Worm (Caenorhabditis elegans) whole organism, early embryonic: ENCODE results near the gene F47C12.13.

Source experiments
- B0310.2 ChIP-seq: sonication (generic microtip); optimal IDR thresholded peaks from 2 replicates; lab custom pipeline; 2016; ENCODE audit warnings: mild to moderate bottlenecking, missing genetic modification characterization, missing compliant biosample characterization
- F13C5.2 ChIP-seq: sonication (generic microtip); optimal IDR thresholded peaks from 2 replicates; lab custom pipeline; 2017; ENCODE audit warnings: mild to moderate bottlenecking, missing genetic modification characterization, inconsistent platforms, missing compliant biosample characterization
- aly-1 ChIP-seq: sonication (generic microtip); optimal IDR thresholded peaks from 2 replicates; lab custom pipeline; 2016; ENCODE audit warnings: missing genetic modification characterization, missing compliant biosample characterization
- ama-1 ChIP-seq: fragments of 150-350 bp; optimal IDR thresholded peaks from 2 replicates; lab custom pipeline; 2014
- ceh-13 ChIP-seq: fragments of 200-800 bp; sonication (Bioruptor generic); optimal IDR thresholded peaks from 2 replicates; lab custom pipeline; 2018; ENCODE audit warnings: mild to moderate bottlenecking, missing genetic modification characterization, missing compliant biosample characterization
- ceh-36 ChIP-seq: sonication (generic microtip); optimal IDR thresholded peaks from 2 replicates; lab custom pipeline; 2016; ENCODE audit warnings: missing genetic modification characterization, inconsistent platforms, missing compliant biosample characterization
- ets-7 ChIP-seq: sonication (generic microtip); optimal IDR thresholded peaks from 2 replicates; lab custom pipeline; 2016; ENCODE audit warnings: missing genotype, missing genetic modification characterization, missing compliant biosample characterization
- flt-1 ChIP-seq: fragments of 200-800 bp; sonication (Bioruptor generic); IDR thresholded peaks from 2 replicates; pipeline ENCODE4 v1.3.6; 2022; ENCODE audit warnings: missing genetic modification characterization, missing compliant biosample characterization
- hmbx-1 ChIP-seq: sonication (generic microtip); optimal IDR thresholded peaks from 2 replicates; lab custom pipeline; 2016; ENCODE audit warnings: mild to moderate bottlenecking, missing genetic modification characterization, missing compliant biosample characterization
- hmg-4 ChIP-seq: fragments of 200-800 bp; sonication (Bioruptor generic); optimal IDR thresholded peaks from 2 replicates; lab custom pipeline; 2018; ENCODE audit warnings: mild to moderate bottlenecking, missing genetic modification characterization, missing compliant biosample characterization
- hnd-1 ChIP-seq: sonication (generic microtip); optimal IDR thresholded peaks from 2 replicates; lab custom pipeline; 2016; ENCODE audit warnings: missing genetic modification characterization, missing compliant biosample characterization
- pes-1 ChIP-seq: fragments of 200-800 bp; sonication (Bioruptor generic); IDR thresholded peaks from 2 replicates; pipeline ENCODE4 v1.3.6; 2022; ENCODE audit warnings: missing genetic modification reagents, missing genetic modification characterization, missing compliant biosample characterization
- scrt-1 ChIP-seq: fragments of 200-800 bp; sonication (Bioruptor generic); IDR thresholded peaks from 2 replicates; pipeline ENCODE4 v1.3.6; 2022; ENCODE audit warnings: missing genetic modification characterization, missing compliant biosample characterization
- sea-1 ChIP-seq: fragments of 200-800 bp; sonication (Bioruptor generic); conservative IDR thresholded peaks from 2 replicates; pipeline ENCODE4 v1.3.6; 2022; ENCODE audit warnings: missing genetic modification characterization, missing compliant biosample characterization
- tbx-11 ChIP-seq: fragments of 200-800 bp; sonication (Bioruptor generic); IDR thresholded peaks from 2 replicates; pipeline ENCODE4 v1.3.6; 2022; ENCODE audit warnings: missing genetic modification characterization, missing compliant biosample characterization
- tbx-37 ChIP-seq: fragments of 200-800 bp; sonication (Bioruptor generic); conservative IDR thresholded peaks from 2 replicates; pipeline ENCODE4 v1.3.6; 2022; ENCODE audit warnings: missing genetic modification reagents, missing genetic modification characterization, missing compliant biosample characterization
- tra-4 ChIP-seq: sonication (generic microtip); optimal IDR thresholded peaks from 2 replicates; lab custom pipeline; 2017; ENCODE audit warnings: missing genetic modification characterization, missing compliant biosample characterization

Gene F47C12.13

ce11 chrIV:4019836-4020235, 25.6 kb upstream of the F47C12.13 start:
- no peak for TF ChIP-seq tbx-11
- TF ChIP-seq F13C5.2 (tag; lab: Kevin White, UChicago), result peak; percentile 50
- no peak for TF ChIP-seq ceh-36 (tag; lab: Kevin White, UChicago)
- peak; percentile 31 for TF ChIP-seq hmg-4 (GFP tag; lab: Kevin White, UChicago)
- no peak for TF ChIP-seq flt-1 (GFP tag; lab: Robert Waterston, UW)

- no peak for TF ChIP-seq ets-7
- no peak for TF ChIP-seq hnd-1 (tag; lab: Kevin White, UChicago)
- TF ChIP-seq flt-1 (GFP tag; lab: Robert Waterston, UW), result no peak
- TF ChIP-seq ceh-36 (tag; lab: Kevin White, UChicago), result no peak
- no peak for TF ChIP-seq hmg-4 (GFP tag; lab: Kevin White, UChicago)
- TF ChIP-seq tbx-11, result no peak
- TF ChIP-seq hmbx-1 (tag; lab: Kevin White, UChicago), result no peak
- no peak for TF ChIP-seq aly-1 (tag; lab: Kevin White, UChicago)
- no peak for TF ChIP-seq ama-1
- no peak for TF ChIP-seq tra-4 (tag; lab: Kevin White, UChicago)
- TF ChIP-seq sea-1 (GFP tag; lab: Robert Waterston, UW), result no peak
- TF ChIP-seq F13C5.2 (tag; lab: Kevin White, UChicago), result no peak
These were observed 24.6 kb upstream of the F47C12.13 start for ce11 chrIV:4018692-4019387.

DNA sequence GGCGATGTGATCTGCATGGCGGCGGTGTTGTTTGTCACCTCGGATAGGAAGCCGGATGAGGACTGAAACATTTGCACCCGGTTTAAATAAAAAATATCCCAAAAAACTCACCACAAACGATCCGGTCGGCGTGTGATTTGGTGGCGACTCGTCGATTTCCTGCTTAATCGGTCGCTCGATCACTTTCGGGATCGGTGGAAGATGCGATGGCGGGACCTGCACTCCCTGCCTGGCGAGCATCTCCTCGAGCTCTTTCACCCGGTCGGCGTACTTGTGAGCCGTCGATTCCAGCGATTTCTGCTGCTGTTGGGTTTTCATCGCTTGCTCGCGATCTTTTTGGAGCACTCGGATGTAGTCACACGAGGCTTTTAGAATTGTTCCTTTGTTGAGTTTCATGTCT, 22.5 kb upstream of the F47C12.13 start:
- TF ChIP-seq pes-1 (no peak), ceh-36 (tag; lab: Kevin White, UChicago) (no peak), flt-1 (GFP tag; lab: Robert Waterston, UW) (no peak), ceh-13 (GFP tag; lab: Kevin White, UChicago) (no peak), ama-1 (no peak), scrt-1 (GFP tag; lab: Robert Waterston, UW) (no peak), hmg-4 (GFP tag; lab: Kevin White, UChicago) (no peak), hmbx-1 (tag; lab: Kevin White, UChicago) (no peak), tbx-11 (no peak), F13C5.2 (tag; lab: Kevin White, UChicago) (no peak), sea-1 (GFP tag; lab: Robert Waterston, UW) (no peak), ets-7 (no peak), tbx-37 (no peak), B0310.2 (tag; lab: Kevin White, UChicago) (no peak), hnd-1 (tag; lab: Kevin White, UChicago) (no peak), tra-4 (tag; lab: Kevin White, UChicago) (no peak), aly-1 (tag; lab: Kevin White, UChicago) (no peak)

- TF ChIP-seq aly-1 (tag; lab: Kevin White, UChicago) (no peak), tra-4 (tag; lab: Kevin White, UChicago) (no peak), ceh-13 (GFP tag; lab: Kevin White, UChicago) (no peak), ceh-36 (tag; lab: Kevin White, UChicago) (no peak), pes-1 (no peak), hmbx-1 (tag; lab: Kevin White, UChicago) (no peak), tbx-11 (no peak), hmg-4 (GFP tag; lab: Kevin White, UChicago) (no peak), F13C5.2 (tag; lab: Kevin White, UChicago) (no peak)
These were observed 21.4 kb upstream of the F47C12.13 start for ce11 chrIV:4015660-4016059.

ce11 chrIV:4014341-4014826, 20.2 kb upstream of the F47C12.13 start:
- TF ChIP-seq tbx-37, result no peak
- no peak for TF ChIP-seq ceh-13 (GFP tag; lab: Kevin White, UChicago)
- TF ChIP-seq ceh-36 (tag; lab: Kevin White, UChicago), result no peak
- TF ChIP-seq scrt-1 (GFP tag; lab: Robert Waterston, UW), result 0 out of 2 replicates have a peak, but pooled peaks have one; percentile 39

- TF ChIP-seq F13C5.2 (tag; lab: Kevin White, UChicago) (no peak), ceh-36 (tag; lab: Kevin White, UChicago) (no peak), pes-1 (no peak), sea-1 (GFP tag; lab: Robert Waterston, UW) (no peak), ets-7 (no peak), flt-1 (GFP tag; lab: Robert Waterston, UW) (no peak), aly-1 (tag; lab: Kevin White, UChicago) (no peak), tbx-11 (no peak), hmg-4 (GFP tag; lab: Kevin White, UChicago) (no peak), scrt-1 (GFP tag; lab: Robert Waterston, UW) (no peak), tbx-37 (no peak), ceh-13 (GFP tag; lab: Kevin White, UChicago) (no peak), B0310.2 (tag; lab: Kevin White, UChicago) (no peak), hnd-1 (tag; lab: Kevin White, UChicago) (no peak), hmbx-1 (tag; lab: Kevin White, UChicago) (no peak), ama-1 (no peak), tra-4 (tag; lab: Kevin White, UChicago) (no peak)
These were observed 19.4 kb upstream of the F47C12.13 start for ce11 chrIV:4013621-4014020.

- TF ChIP-seq tbx-37 (no peak), hmg-4 (GFP tag; lab: Kevin White, UChicago) (no peak), tra-4 (tag; lab: Kevin White, UChicago) (no peak), ama-1 (no peak)
These were observed 15.7 kb upstream of the F47C12.13 start for ce11 chrIV:4009923-4010322.

ce11 chrIV:4008440-4008839, 14.2 kb upstream of the F47C12.13 start:
- TF ChIP-seq hnd-1 (tag; lab: Kevin White, UChicago), result no peak
- TF ChIP-seq B0310.2 (tag; lab: Kevin White, UChicago), result no peak
- TF ChIP-seq hmbx-1 (tag; lab: Kevin White, UChicago), result no peak
- TF ChIP-seq flt-1 (GFP tag; lab: Robert Waterston, UW), result no peak
- TF ChIP-seq ceh-36 (tag; lab: Kevin White, UChicago), result no peak
